Worm (Caenorhabditis elegans): ENCODE results near the gene clec-228.

DNA sequence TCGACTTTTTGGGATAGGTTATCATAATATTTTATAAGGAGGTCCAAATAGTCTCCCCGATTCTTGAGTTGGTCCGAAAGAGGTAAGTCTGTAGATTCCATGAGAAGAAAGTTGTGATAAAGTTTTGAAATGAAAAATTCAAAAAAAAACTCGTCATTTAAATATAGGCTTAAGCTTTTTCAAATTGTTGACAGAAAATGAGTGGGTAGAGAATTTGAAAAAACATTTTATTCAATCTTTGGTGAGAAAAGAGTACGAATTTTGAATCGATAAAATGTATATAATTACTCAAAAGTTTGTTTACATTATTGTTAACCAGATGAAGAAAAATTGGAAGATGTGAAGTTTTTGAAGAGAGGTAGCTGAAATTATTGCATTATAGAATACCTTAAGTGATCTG is 33.8 kb downstream of the clec-228 start, which contains the start of gene T26H8.5:
- no peak for TF ChIP-seq flt-1 (GFP tag; IDR thresholded peaks at IDR 0.05)
- no peak for TF ChIP-seq ref-1 (GFP tag; conservative IDR thresholded peaks at IDR 0.05)
- TF ChIP-seq klf-2 (GFP tag; conservative IDR thresholded peaks at IDR 0.05), result no peak
- no peak for TF ChIP-seq ztf-29 (GFP tag; IDR thresholded peaks at IDR 0.05)
- TF ChIP-seq ztf-23 (GFP tag; IDR thresholded peaks at IDR 0.05), result no peak
- no peak for TF ChIP-seq T22C8.4 (GFP tag; IDR thresholded peaks at IDR 0.05)
